Fruit fly (Drosophila melanogaster) whole organism, embryonic: ENCODE results near the gene CG4004.

Experiments
- Ada2b ChIP-seq: fragments of 200-800 bp; sonication (Bioruptor generic); IDR thresholded peaks from 2 replicates; pipeline ENCODE4 v1.3.6; 2022; ENCODE audit warnings: missing biosample characterization, missing genetic modification characterization
- Bgb ChIP-seq: fragments of 200-800 bp; sonication (Bioruptor generic); IDR thresholded peaks from 2 replicates; pipeline ENCODE4 v1.3.6; 2022; ENCODE audit warnings: missing biosample characterization, missing genetic modification characterization; ENCODE audit not compliant: partially characterized antibody
- CG11093 ChIP-seq: fragments of 200-800 bp; sonication (Bioruptor generic); IDR thresholded peaks from 3 replicates; pipeline ENCODE4 v1.3.6; 2022; ENCODE audit warnings: missing biosample characterization, missing genetic modification characterization
- CG11696 ChIP-seq: fragments of 200-800 bp; sonication (Bioruptor generic); IDR thresholded peaks from 2 replicates; pipeline ENCODE4 v1.3.6; 2022; ENCODE audit warnings: missing biosample characterization, missing genetic modification characterization
- CG12071 ChIP-seq: fragments of 200-800 bp; sonication (Bioruptor generic); optimal IDR thresholded peaks from 3 replicates; lab custom pipeline; 2018; ENCODE audit warnings: missing biosample characterization, mild to moderate bottlenecking, missing genetic modification characterization
- CG1233 ChIP-seq: fragments of 200-800 bp; sonication (Bioruptor generic); optimal IDR thresholded peaks from 4 replicates; lab custom pipeline; 2018; ENCODE audit warnings: missing biosample characterization, mild to moderate bottlenecking, missing genetic modification characterization
- CG13287 ChIP-seq: fragments of 200-800 bp; sonication (Bioruptor generic); IDR thresholded peaks from 2 replicates; pipeline ENCODE4 v1.3.6; 2022; ENCODE audit warnings: missing biosample characterization, missing genetic modification characterization; ENCODE audit not compliant: partially characterized antibody
- CG14050 ChIP-seq: fragments of 200-800 bp; sonication (Bioruptor generic); IDR thresholded peaks from 3 replicates; pipeline ENCODE4 v1.3.6; 2022; ENCODE audit warnings: missing biosample characterization, missing genetic modification characterization
- CG1603 ChIP-seq: fragments of 200-800 bp; sonication (Bioruptor generic); optimal IDR thresholded peaks from 2 replicates; lab custom pipeline; 2019; ENCODE audit warnings: missing biosample characterization, mild to moderate bottlenecking, missing genetic modification characterization, moderate library complexity
- CG17186 ChIP-seq: fragments of 200-800 bp; sonication (Bioruptor generic); optimal IDR thresholded peaks from 3 replicates; lab custom pipeline; 2017; ENCODE audit warnings: missing biosample characterization, missing genetic modification reagents, missing genetic modification characterization
- CG17568 ChIP-seq: fragments of 200-800 bp; sonication (Bioruptor generic); optimal IDR thresholded peaks from 2 replicates; lab custom pipeline; 2018; ENCODE audit warnings: missing biosample characterization, mild to moderate bottlenecking, missing genetic modification characterization, moderate library complexity
- CG2129 ChIP-seq: fragments of 200-800 bp; sonication (Bioruptor generic); IDR thresholded peaks from 2 replicates; pipeline ENCODE4 v1.3.6; 2022; ENCODE audit warnings: missing biosample characterization, missing genetic modification characterization; ENCODE audit not compliant: partially characterized antibody
- CG2889 ChIP-seq: fragments of 200-800 bp; sonication (Bioruptor generic); IDR thresholded peaks from 3 replicates; pipeline ENCODE4 v1.3.6; 2022; ENCODE audit warnings: missing biosample characterization, missing genetic modification characterization
- CG31224 ChIP-seq: fragments of 200-800 bp; sonication (Bioruptor generic); IDR thresholded peaks from 2 replicates; pipeline ENCODE4 v1.3.6; 2022; ENCODE audit warnings: missing biosample characterization, missing genetic modification characterization
- CG31365 ChIP-seq: fragments of 200-800 bp; sonication (Bioruptor generic); optimal IDR thresholded peaks from 2 replicates; lab custom pipeline; 2018; ENCODE audit warnings: missing biosample characterization, mild to moderate bottlenecking, missing genetic modification characterization
- CG3407 ChIP-seq: fragments of 200-800 bp; sonication (Bioruptor generic); optimal IDR thresholded peaks from 2 replicates; lab custom pipeline; 2018; ENCODE audit warnings: missing biosample characterization, mild to moderate bottlenecking, missing genetic modification characterization
- CG3995 ChIP-seq: fragments of 200-800 bp; sonication (Bioruptor generic); optimal IDR thresholded peaks from 3 replicates; lab custom pipeline; 2016; ENCODE audit warnings: missing biosample characterization, missing genetic modification characterization
- CG4424 ChIP-seq: fragments of 200-800 bp; sonication (Bioruptor generic); optimal IDR thresholded peaks from 3 replicates; lab custom pipeline; 2016; ENCODE audit warnings: missing biosample characterization, missing genetic modification characterization
- CG4617 ChIP-seq: fragments of 200-800 bp; sonication (Bioruptor generic); optimal IDR thresholded peaks from 3 replicates; lab custom pipeline; 2016; ENCODE audit warnings: missing biosample characterization, missing genetic modification characterization, borderline replicate concordance
- CrebB ChIP-seq: fragments of 200-800 bp; sonication (Bioruptor generic); optimal IDR thresholded peaks from 3 replicates; lab custom pipeline; 2018; ENCODE audit warnings: missing biosample characterization, mild to moderate bottlenecking, missing genetic modification characterization
- Ets97D ChIP-seq: fragments of 200-800 bp; sonication (Bioruptor generic); optimal IDR thresholded peaks from 3 replicates; lab custom pipeline; 2016; ENCODE audit warnings: missing biosample characterization, missing genetic modification characterization
- Fer2 ChIP-seq: fragments of 200-800 bp; sonication (Bioruptor generic); optimal IDR thresholded peaks from 2 replicates; lab custom pipeline; 2018; ENCODE audit warnings: missing biosample characterization, mild to moderate bottlenecking, missing genetic modification characterization, moderate library complexity
- GATAe ChIP-seq: fragments of 200-800 bp; sonication (Bioruptor generic); conservative IDR thresholded peaks from 2 replicates; pipeline ENCODE4 v1.3.6; 2022; ENCODE audit warnings: missing biosample characterization, missing genetic modification characterization
- HLH54F ChIP-seq: fragments of 200-800 bp; sonication (Bioruptor generic); optimal IDR thresholded peaks from 3 replicates; lab custom pipeline; 2016; ENCODE audit warnings: missing biosample characterization, missing genetic modification characterization
- Hmr ChIP-seq: fragments of 200-800 bp; sonication (Bioruptor generic); optimal IDR thresholded peaks from 3 replicates; lab custom pipeline; 2017; ENCODE audit warnings: mild to moderate bottlenecking, missing biosample characterization, missing genetic modification reagents, missing genetic modification characterization
- Hr39 ChIP-seq: fragments of >200 bp; optimal IDR thresholded peaks from 2 replicates; lab custom pipeline; 2017
- Jarid2 ChIP-seq: fragments of 200-800 bp; sonication (Bioruptor generic); optimal IDR thresholded peaks from 3 replicates; lab custom pipeline; 2017; ENCODE audit warnings: mild to moderate bottlenecking, missing biosample characterization, missing genetic modification reagents, missing genetic modification characterization
- MBD-R2 ChIP-seq: fragments of 200-800 bp; sonication (Bioruptor generic); IDR thresholded peaks from 2 replicates; pipeline ENCODE4 v1.3.6; 2022; ENCODE audit warnings: missing biosample characterization, missing genetic modification characterization
- Mad ChIP-seq: fragments of 200-800 bp; sonication (Bioruptor generic); optimal IDR thresholded peaks from 2 replicates; lab custom pipeline; 2016; ENCODE audit warnings: missing biosample characterization, missing genetic modification characterization
- Neu2 ChIP-seq: fragments of 200-800 bp; sonication (Bioruptor generic); optimal IDR thresholded peaks from 3 replicates; lab custom pipeline; 2016; ENCODE audit warnings: missing biosample characterization, missing genetic modification characterization, borderline replicate concordance
- Opbp ChIP-seq: fragments of 200-800 bp; sonication (Bioruptor generic); IDR thresholded peaks from 3 replicates; pipeline ENCODE4 v1.3.6; 2022; ENCODE audit warnings: missing biosample characterization, missing genetic modification characterization; ENCODE audit not compliant: partially characterized antibody
- Scr ChIP-seq: fragments of 200-800 bp; sonication (Bioruptor generic); IDR thresholded peaks from 2 replicates; pipeline ENCODE4 v1.3.6; 2022; ENCODE audit warnings: missing biosample characterization, missing genetic modification characterization; ENCODE audit not compliant: partially characterized antibody
- Sry-δ ChIP-seq: fragments of 200-800 bp; sonication (Bioruptor generic); optimal IDR thresholded peaks from 2 replicates; lab custom pipeline; 2016; ENCODE audit warnings: missing biosample characterization, missing genetic modification characterization
- Xrp1 ChIP-seq: fragments of 200-800 bp; sonication (Bioruptor generic); IDR thresholded peaks from 2 replicates; pipeline ENCODE4 v1.3.6; 2022; ENCODE audit warnings: missing biosample characterization, missing genetic modification characterization
- bigmax ChIP-seq: fragments of 200-800 bp; sonication (Bioruptor generic); optimal IDR thresholded peaks from 2 replicates; lab custom pipeline; 2018; ENCODE audit warnings: missing biosample characterization, mild to moderate bottlenecking, missing genetic modification characterization
- fu2 ChIP-seq: fragments of 200-800 bp; sonication (Bioruptor generic); optimal IDR thresholded peaks from 2 replicates; lab custom pipeline; 2016; ENCODE audit warnings: missing biosample characterization, missing genetic modification characterization
- gro ChIP-seq: fragments of 200-800 bp; sonication (Bioruptor generic); optimal IDR thresholded peaks from 2 replicates; lab custom pipeline; 2016; ENCODE audit warnings: missing biosample characterization, missing genetic modification characterization
- gsb ChIP-seq: fragments of 200-800 bp; sonication (Bioruptor generic); IDR thresholded peaks from 2 replicates; pipeline ENCODE4 v1.3.6; 2022; ENCODE audit warnings: missing biosample characterization, missing genetic modification characterization
- ind ChIP-seq: fragments of 200-800 bp; sonication (Bioruptor generic); optimal IDR thresholded peaks from 3 replicates; lab custom pipeline; 2016; ENCODE audit warnings: missing biosample characterization, missing genetic modification characterization
- inv ChIP-seq: fragments of 200-800 bp; sonication (Bioruptor generic); IDR thresholded peaks from 2 replicates; pipeline ENCODE4 v1.3.6; 2022; ENCODE audit warnings: missing biosample characterization, missing genetic modification characterization; ENCODE audit not compliant: partially characterized antibody
- lbe ChIP-seq: fragments of 200-800 bp; sonication (Bioruptor generic); optimal IDR thresholded peaks from 2 replicates; lab custom pipeline; 2016; ENCODE audit warnings: missing biosample characterization, mild to moderate bottlenecking, missing genetic modification characterization
- lola ChIP-seq, 3 experiments: fragments of >200 bp in 2 of 3; fragments of 200-800 bp in 1 of 3; sonication (Bioruptor generic) in 1 of 3; optimal IDR thresholded peaks; 2 replicates each; lab custom pipeline; 2017 to 2019; ENCODE audit warnings: missing biosample characterization in 3 of 3, missing genetic modification characterization in 3 of 3, mild to moderate bottlenecking in 1 of 3, moderate library complexity in 1 of 3
- nau ChIP-seq: fragments of 200-800 bp; sonication (Bioruptor generic); optimal IDR thresholded peaks from 3 replicates; lab custom pipeline; 2017; ENCODE audit warnings: missing biosample characterization, mild to moderate bottlenecking, missing genetic modification characterization, missing genetic modification reagents
- otp ChIP-seq: fragments of 200-800 bp; sonication (Bioruptor generic); IDR thresholded peaks from 3 replicates; pipeline ENCODE4, ENCODE4 v1.3.6; 2022; ENCODE audit warnings: missing biosample characterization, missing genetic modification characterization
- sens ChIP-seq: fragments of 200-800 bp; sonication (Bioruptor generic); peaks from one replicate; lab custom pipeline; 2016; ENCODE audit warnings: missing biosample characterization, missing genetic modification characterization
- sim ChIP-seq: fragments of 200-800 bp; sonication (Bioruptor generic); IDR thresholded peaks from 2 replicates; pipeline ENCODE4 v1.3.6; 2022; ENCODE audit warnings: missing biosample characterization, missing genetic modification characterization
- sna ChIP-seq: fragments of 200-800 bp; sonication (Bioruptor generic); IDR thresholded peaks from 2 replicates; pipeline ENCODE4 v1.3.6; 2022; ENCODE audit warnings: missing biosample characterization, missing genetic modification characterization; ENCODE audit not compliant: partially characterized antibody
- stwl ChIP-seq: fragments of 200-800 bp; sonication (Bioruptor generic); optimal IDR thresholded peaks from 3 replicates; lab custom pipeline; 2018; ENCODE audit warnings: missing biosample characterization, mild to moderate bottlenecking, missing genetic modification characterization, moderate library complexity
- ttk ChIP-seq: fragments of 200-800 bp; sonication (Bioruptor generic); IDR thresholded peaks from 2 replicates; pipeline ENCODE4 v2.1.2; 2022; ENCODE audit warnings: missing biosample characterization, missing genetic modification characterization

CG4004 gene

dm6 chrX:12760466-12761133 is 16.6 kb downstream of the CG4004 start, which contains the start of gene Paics (continued):
- peak; percentile 50; the same call in 1 of the 2 replicates for TF ChIP-seq Bgb (GFP tag; lab: Robert Waterston, UW)
- no peak for TF ChIP-seq HLH54F (GFP tag; lab: Kevin White, UChicago)
- no peak for TF ChIP-seq CG1603
- no peak for TF ChIP-seq Hmr
- no peak for TF ChIP-seq nau
- TF ChIP-seq CG4617 (GFP tag; lab: Kevin White, UChicago): no peak
- TF ChIP-seq Scr: 0 out of 2 replicates have a peak, but pooled peaks have one; percentile 23
- TF ChIP-seq Neu2 (GFP tag; lab: Kevin White, UChicago): no peak
- peak; percentile 71 for TF ChIP-seq sens (GFP tag; lab: Kevin White, UChicago)
- no peak for TF ChIP-seq CG17568
- TF ChIP-seq Xrp1 (GFP tag; lab: Robert Waterston, UW): 0 out of 2 replicates have a peak, but pooled peaks have one; percentile 12
- no peak for TF ChIP-seq CG4424
- no peak for TF ChIP-seq CG11696 (GFP tag; lab: Robert Waterston, UW)
- TF ChIP-seq Jarid2 (GFP tag; lab: Kevin White, UChicago): peak; percentile 12
- TF ChIP-seq CG2889 (GFP tag; lab: Robert Waterston, UW): no peak
- TF ChIP-seq sim (GFP tag; lab: Robert Waterston, UW): no peak
- no peak for TF ChIP-seq fu2 (GFP tag; lab: Kevin White, UChicago)
- TF ChIP-seq CG1233: no peak
- peak; percentile 4 for TF ChIP-seq gro (GFP tag; lab: Kevin White, UChicago)
- TF ChIP-seq GATAe (GFP tag; lab: Robert Waterston, UW): peak; percentile 39

- TF ChIP-seq inv (peak; percentile 61), CG17186 (GFP tag; lab: Kevin White, UChicago) (no peak), lbe (GFP tag; lab: Kevin White, UChicago) (no peak), Ada2b (no peak), CG11093 (GFP tag; lab: Robert Waterston, UW) (no peak), lola (GFP tag; optimal IDR thresholded peaks at IDR 0.05; lab: Kevin White, UChicago) (no peak), ind (GFP tag; lab: Kevin White, UChicago) (no peak), Mad (GFP tag; lab: Kevin White, UChicago) (no peak), CG31224 (GFP tag; lab: Robert Waterston, UW) (no peak), Sry-δ (peak; percentile 54), CG13287 (GFP tag; lab: Robert Waterston, UW) (peak; percentile 83), Fer2 (tag; lab: Kevin White, UChicago) (no peak), CG11696 (GFP tag; lab: Robert Waterston, UW) (no peak), otp (GFP tag; lab: Robert Waterston, UW) (no peak), bigmax (GFP tag; lab: Kevin White, UChicago) (no peak), CrebB (tag; lab: Kevin White, UChicago) (no peak), sna (GFP tag; lab: Robert Waterston, UW) (peak; percentile 55), Ets97D (no peak), CG31365 (tag; lab: Kevin White, UChicago) (no peak), stwl (tag; lab: Kevin White, UChicago) (peak; percentile 38), CG12071 (no peak), CG14050 (GFP tag; lab: Robert Waterston, UW) (no peak), fu2 (GFP tag; lab: Kevin White, UChicago) (no peak), CG2129 (GFP tag; lab: Robert Waterston, UW) (peak; percentile 54), Opbp (peak; percentile 80; the same call in 2 of the 3 replicates), CG3407 (GFP tag; lab: Kevin White, UChicago) (no peak), ttk (GFP tag; lab: Robert Waterston, UW) (no peak), gsb (no peak), MBD-R2 (GFP tag; lab: Robert Waterston, UW) (peak; percentile 31; the same call in 1 of the 2 replicates), Hr39 (no peak), CG3995 (peak; percentile 69)
Observed at dm6 chrX:12763467-12763866, 19.5 kb downstream of the CG4004 start, which contains the start of gene pira. Gene pira, minus strand, starts transcription at chrX:12763611.
